Worm (Caenorhabditis elegans) whole organism, L1 larva: ENCODE results near the gene K11H12.3.

Experiments
- C16A3.4 ChIP-seq: fragments of 150-350 bp; optimal IDR thresholded peaks from 2 replicates; lab custom pipeline; 2014; ENCODE audit warnings: missing biosample characterization, missing genetic modification characterization
- ceh-82 ChIP-seq, 3 experiments: fragments of 150-350 bp in 1 of 3; sonication (generic microtip) in 2 of 3; optimal IDR thresholded peaks; 2 replicates each; lab custom pipeline; 2014 to 2017; ENCODE audit warnings: missing biosample characterization in 3 of 3, missing genetic modification characterization in 3 of 3
- ceh-88 ChIP-seq: fragments of 200-800 bp; sonication (Bioruptor generic); IDR thresholded peaks from 2 replicates; pipeline ENCODE4 v1.3.6; 2022; ENCODE audit warnings: missing genetic modification characterization, missing compliant biosample characterization
- ces-1 ChIP-seq: fragments of 150-350 bp; optimal IDR thresholded peaks from 2 replicates; lab custom pipeline; 2014; ENCODE audit warnings: missing biosample characterization, missing genetic modification reagents, missing genetic modification characterization
- efl-1 ChIP-seq, 4 experiments: fragments of 150-350 bp; optimal IDR thresholded peaks in 3 of 4; peaks in 1 of 4; 1 replicate in 1 of 4; 2 replicates in 3 of 4; lab custom pipeline; 2014; ENCODE audit warnings: missing biosample characterization in 2 of 4, missing genetic modification characterization in 2 of 4, missing genetic modification reagents in 2 of 4
- efl-3 ChIP-seq: fragments of 200-800 bp; sonication (Bioruptor generic); optimal IDR thresholded peaks from 2 replicates; lab custom pipeline; 2018; ENCODE audit warnings: mild to moderate bottlenecking, missing genetic modification characterization, missing compliant biosample characterization
- egl-27 ChIP-seq, 2 experiments: fragments of 150-350 bp in 1 of 2; sonication (generic microtip); optimal IDR thresholded peaks; 3 replicates each; lab custom pipeline; 2017 to 2018; ENCODE audit warnings: missing biosample characterization in 2 of 2, missing genetic modification characterization in 2 of 2, missing genetic modification reagents in 2 of 2
- elt-2 ChIP-seq: sonication (generic microtip); optimal IDR thresholded peaks from 2 replicates; lab custom pipeline; 2016; ENCODE audit warnings: missing genetic modification characterization, mild to moderate bottlenecking, inconsistent platforms, missing compliant biosample characterization, missing genetic modification reagents
- elt-3 ChIP-seq, 6 experiments: fragments of 150-350 bp in 1 of 6; sonication (generic microtip); optimal IDR thresholded peaks; 2 replicates each; lab custom pipeline; 2017 to 2018; ENCODE audit warnings: missing biosample characterization in 6 of 6, missing genetic modification characterization in 6 of 6, inconsistent platforms in 1 of 6
- fos-1 ChIP-seq: fragments of 150-350 bp; optimal IDR thresholded peaks from 2 replicates; lab custom pipeline; 2014; ENCODE audit warnings: missing biosample characterization, missing genetic modification characterization
- grh-1 ChIP-seq: fragments of 200-800 bp; sonication (Bioruptor generic); IDR thresholded peaks from 2 replicates; pipeline ENCODE4 v1.3.6; 2022; ENCODE audit warnings: missing genetic modification reagents, missing genetic modification characterization, missing compliant biosample characterization
- hlh-4 ChIP-seq: sonication (generic microtip); optimal IDR thresholded peaks from 2 replicates; lab custom pipeline; 2016; ENCODE audit warnings: mild to moderate bottlenecking, missing genetic modification characterization, missing compliant biosample characterization
- hpl-2 ChIP-seq: fragments of 150-350 bp; optimal IDR thresholded peaks from 2 replicates; lab custom pipeline; 2014; ENCODE audit warnings: missing biosample characterization, missing genetic modification reagents, missing genetic modification characterization
- jun-1 ChIP-seq: fragments of 150-350 bp; optimal IDR thresholded peaks from 2 replicates; lab custom pipeline; 2014; ENCODE audit warnings: missing biosample characterization, missing genetic modification reagents, missing genetic modification characterization
- lin-13 ChIP-seq: fragments of 150-350 bp; optimal IDR thresholded peaks from 2 replicates; lab custom pipeline; 2014; ENCODE audit warnings: missing biosample characterization, missing genetic modification reagents, missing genetic modification characterization
- lin-14 ChIP-seq: fragments of 200-800 bp; sonication (Bioruptor generic); optimal IDR thresholded peaks from 2 replicates; lab custom pipeline; 2018; ENCODE audit warnings: mild to moderate bottlenecking, missing genetic modification characterization, moderate library complexity, missing compliant biosample characterization
- lin-35 ChIP-seq, 2 experiments: fragments of 150-350 bp; optimal IDR thresholded peaks; 2 replicates each; lab custom pipeline; 2014; ENCODE audit warnings: missing biosample characterization in 2 of 2, missing genetic modification characterization in 2 of 2, missing genetic modification reagents in 2 of 2
- lir-3 ChIP-seq: sonication (generic microtip); optimal IDR thresholded peaks from 2 replicates; lab custom pipeline; 2016; ENCODE audit warnings: mild to moderate bottlenecking, missing genetic modification characterization, moderate library complexity, missing compliant biosample characterization; ENCODE audit not compliant: poor library complexity
- mdl-1 ChIP-seq, 2 experiments: fragments of 150-350 bp; optimal IDR thresholded peaks; 2 replicates each; lab custom pipeline; 2014 to 2017; ENCODE audit warnings: missing biosample characterization in 2 of 2, missing genetic modification characterization in 2 of 2, inconsistent platforms in 1 of 2
- mep-1 ChIP-seq: fragments of 150-350 bp; optimal IDR thresholded peaks from 2 replicates; lab custom pipeline; 2014; ENCODE audit warnings: missing biosample characterization, missing genetic modification characterization
- nhr-11 ChIP-seq: fragments of 150-350 bp; optimal IDR thresholded peaks from 2 replicates; lab custom pipeline; 2014; ENCODE audit warnings: missing biosample characterization, missing genetic modification characterization
- nhr-237 ChIP-seq: fragments of 150-350 bp; optimal IDR thresholded peaks from 2 replicates; lab custom pipeline; 2014; ENCODE audit warnings: missing biosample characterization, missing genetic modification characterization
- nhr-28 ChIP-seq: fragments of 150-350 bp; optimal IDR thresholded peaks from 2 replicates; lab custom pipeline; 2014; ENCODE audit warnings: missing biosample characterization, missing genetic modification characterization
- nhr-71 ChIP-seq: sonication (generic microtip); optimal IDR thresholded peaks from 2 replicates; lab custom pipeline; 2016; ENCODE audit warnings: mild to moderate bottlenecking, missing genetic modification characterization, moderate library complexity, missing compliant biosample characterization
- nhr-76 ChIP-seq: sonication (generic microtip); optimal IDR thresholded peaks from 2 replicates; lab custom pipeline; 2017; ENCODE audit warnings: missing biosample characterization, missing genetic modification characterization
- nhr-84 ChIP-seq: sonication (generic microtip); optimal IDR thresholded peaks from 2 replicates; lab custom pipeline; 2017; ENCODE audit warnings: missing biosample characterization, missing genetic modification characterization
- nhr-85 ChIP-seq: sonication (generic microtip); peaks from one replicate; lab custom pipeline; 2016; ENCODE audit warnings: missing genetic modification characterization, inconsistent platforms, missing compliant biosample characterization
- nhr-90 ChIP-seq: sonication (generic microtip); optimal IDR thresholded peaks from 2 replicates; lab custom pipeline; 2016; ENCODE audit warnings: mild to moderate bottlenecking, missing genetic modification characterization, missing compliant biosample characterization; ENCODE audit not compliant: poor library complexity
- pax-3 ChIP-seq: fragments of 200-800 bp; sonication (Bioruptor generic); optimal IDR thresholded peaks from 2 replicates; lab custom pipeline; 2018; ENCODE audit warnings: mild to moderate bottlenecking, missing genetic modification characterization, moderate library complexity, missing compliant biosample characterization
- rnt-1 ChIP-seq: sonication (generic microtip); optimal IDR thresholded peaks from 2 replicates; lab custom pipeline; 2016; ENCODE audit warnings: mild to moderate bottlenecking, missing genetic modification characterization, moderate library complexity, missing compliant biosample characterization
- snu-23 ChIP-seq: sonication (generic microtip); optimal IDR thresholded peaks from 2 replicates; lab custom pipeline; 2016; ENCODE audit warnings: missing genetic modification characterization, missing compliant biosample characterization
- sptf-1 ChIP-seq: fragments of 150-350 bp; optimal IDR thresholded peaks from 2 replicates; lab custom pipeline; 2014; ENCODE audit warnings: missing biosample characterization, missing genetic modification characterization
- swsn-7 ChIP-seq: sonication (generic microtip); optimal IDR thresholded peaks from 2 replicates; lab custom pipeline; 2016; ENCODE audit warnings: missing genetic modification characterization, missing compliant biosample characterization
- tbx-2 ChIP-seq: sonication (generic microtip); optimal IDR thresholded peaks from 2 replicates; lab custom pipeline; 2016; ENCODE audit warnings: missing genetic modification characterization, missing compliant biosample characterization
- unc-98 ChIP-seq: fragments of 200-800 bp; sonication (Bioruptor generic); IDR thresholded peaks from 2 replicates; pipeline ENCODE4 v1.3.6; 2022; ENCODE audit warnings: missing genetic modification characterization, missing compliant biosample characterization
- xbp-1 ChIP-seq: sonication (generic microtip); optimal IDR thresholded peaks from 2 replicates; lab custom pipeline; 2016; ENCODE audit warnings: missing genetic modification characterization, missing compliant biosample characterization

The K11H12.3 gene

DNA sequence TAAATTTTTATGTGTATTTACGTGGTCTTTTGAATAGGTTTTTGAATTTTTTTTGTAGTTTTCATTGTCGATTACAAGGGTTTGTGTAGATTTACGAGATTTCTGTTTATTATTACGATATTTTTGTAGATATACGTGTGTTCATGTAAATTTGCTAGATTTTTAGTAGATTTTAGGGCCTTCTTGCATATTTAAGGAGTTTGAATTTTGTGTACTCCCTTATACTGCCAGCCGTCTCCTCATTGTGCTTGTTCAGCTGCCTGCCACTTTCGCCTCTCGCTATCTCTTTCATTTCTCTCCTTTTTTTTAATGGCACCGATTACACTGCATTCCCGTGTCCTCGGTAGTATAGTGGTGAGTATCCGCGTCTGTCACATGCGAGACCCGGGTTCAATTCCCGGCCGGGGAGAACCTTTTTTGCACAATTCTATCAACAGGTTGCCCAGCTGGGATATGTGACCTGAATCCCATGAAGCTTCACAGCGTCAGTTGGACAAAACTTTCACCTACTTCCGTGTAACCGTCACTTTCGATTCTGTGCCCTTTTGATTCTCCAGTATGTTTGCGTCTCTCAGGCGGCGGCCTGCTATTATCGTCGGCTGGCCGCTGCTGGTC lies 9.6 kb upstream of the K11H12.3 start (continued):
- TF ChIP-seq rnt-1 (tag; lab: Kevin White, UChicago) (peak; percentile 69), fos-1 (tag; lab: Kevin White, UChicago) (peak; percentile 28), lin-35 (GFP tag; optimal IDR thresholded peaks at IDR 0.05; lab: Kevin White, UChicago) (peak; percentile 52 to 75), lin-13 (GFP tag; lab: Kevin White, UChicago) (no peak), hpl-2 (GFP tag; lab: Kevin White, UChicago) (no peak), lir-3 (peak; percentile 16), mep-1 (tag; lab: Kevin White, UChicago) (peak; percentile 52), ceh-82 (tag; optimal IDR thresholded peaks at IDR 0.05; lab: Kevin White, UChicago) (peak; percentile 17 to 57 (median 54)), nhr-90 (tag; lab: Kevin White, UChicago) (peak; percentile 74), elt-3 (tag; optimal IDR thresholded peaks at IDR 0.05; lab: Kevin White, UChicago) (peak in 1 of 6 experiments; percentile 55), nhr-28 (no peak), swsn-7 (tag; lab: Kevin White, UChicago) (peak; percentile 60), hlh-4 (tag; lab: Kevin White, UChicago) (no peak), ces-1 (GFP tag; lab: Kevin White, UChicago) (no peak), xbp-1 (tag; lab: Kevin White, UChicago) (peak; percentile 22), jun-1 (tag; lab: Kevin White, UChicago) (peak; percentile 24), C16A3.4 (tag; lab: Kevin White, UChicago) (peak; percentile 64), unc-98 (GFP tag; lab: Robert Waterston, UW) (no peak), ceh-88 (GFP tag; lab: Robert Waterston, UW) (0 out of 2 replicates have a peak, but pooled peaks have one; percentile 9)

DNA sequence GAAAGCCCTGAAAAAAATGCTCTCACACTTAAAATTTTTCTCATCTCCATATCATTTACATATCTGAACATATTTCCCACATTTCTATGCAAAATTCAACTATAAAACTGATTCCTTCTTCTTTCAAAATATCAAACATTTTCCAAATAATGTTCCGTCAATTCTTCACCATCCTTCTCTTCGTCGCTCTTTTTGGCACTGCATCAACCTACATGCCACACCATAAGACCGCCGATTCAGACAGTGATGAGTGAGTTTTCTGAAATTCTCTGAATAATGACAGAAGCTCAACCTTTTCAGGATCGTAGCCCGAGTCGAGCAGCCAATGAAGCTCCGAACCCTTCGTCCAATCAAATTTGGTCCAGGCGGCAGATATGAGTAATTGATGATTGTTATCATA lies 3.0 kb upstream of the K11H12.3 start, which contains the start of gene K11H12.5:
K11H12.5 (plus strand) TSS at position 301 of the 400 bp plus-strand sequence.
- no peak for TF ChIP-seq nhr-76 (tag; lab: Kevin White, UChicago)
- no peak for TF ChIP-seq elt-2
- TF ChIP-seq fos-1 (tag; lab: Kevin White, UChicago): no peak
- TF ChIP-seq pax-3 (tag; lab: Kevin White, UChicago): no peak
- no peak for TF ChIP-seq nhr-11 (tag; lab: Kevin White, UChicago)
- no peak for TF ChIP-seq nhr-237 (tag; lab: Kevin White, UChicago)
- TF ChIP-seq grh-1: no peak
- TF ChIP-seq lin-14 (GFP tag; lab: Kevin White, UChicago): no peak
- no peak for TF ChIP-seq tbx-2 (tag; lab: Kevin White, UChicago)
- TF ChIP-seq mdl-1 (tag; optimal IDR thresholded peaks at IDR 0.05; lab: Kevin White, UChicago): no peak
- no peak for TF ChIP-seq efl-3
- no peak for TF ChIP-seq elt-3 (tag; optimal IDR thresholded peaks at IDR 0.05; lab: Kevin White, UChicago)
- TF ChIP-seq egl-27 (tag; optimal IDR thresholded peaks at IDR 0.05; lab: Kevin White, UChicago): no peak
- TF ChIP-seq efl-1 (optimal IDR thresholded peaks at IDR 0.05; lab: Kevin White, UChicago): no peak
- TF ChIP-seq efl-1 (GFP tag; optimal IDR thresholded peaks at IDR 0.05 in 1 of 2; lab: Kevin White, UChicago): no peak
- no peak for TF ChIP-seq rnt-1 (tag; lab: Kevin White, UChicago)
- no peak for TF ChIP-seq nhr-71 (tag; lab: Kevin White, UChicago)
- no peak for TF ChIP-seq nhr-84 (tag; lab: Kevin White, UChicago)
- no peak for TF ChIP-seq sptf-1 (tag; lab: Kevin White, UChicago)
- TF ChIP-seq, all 84 proteins: peak for 0

DNA sequence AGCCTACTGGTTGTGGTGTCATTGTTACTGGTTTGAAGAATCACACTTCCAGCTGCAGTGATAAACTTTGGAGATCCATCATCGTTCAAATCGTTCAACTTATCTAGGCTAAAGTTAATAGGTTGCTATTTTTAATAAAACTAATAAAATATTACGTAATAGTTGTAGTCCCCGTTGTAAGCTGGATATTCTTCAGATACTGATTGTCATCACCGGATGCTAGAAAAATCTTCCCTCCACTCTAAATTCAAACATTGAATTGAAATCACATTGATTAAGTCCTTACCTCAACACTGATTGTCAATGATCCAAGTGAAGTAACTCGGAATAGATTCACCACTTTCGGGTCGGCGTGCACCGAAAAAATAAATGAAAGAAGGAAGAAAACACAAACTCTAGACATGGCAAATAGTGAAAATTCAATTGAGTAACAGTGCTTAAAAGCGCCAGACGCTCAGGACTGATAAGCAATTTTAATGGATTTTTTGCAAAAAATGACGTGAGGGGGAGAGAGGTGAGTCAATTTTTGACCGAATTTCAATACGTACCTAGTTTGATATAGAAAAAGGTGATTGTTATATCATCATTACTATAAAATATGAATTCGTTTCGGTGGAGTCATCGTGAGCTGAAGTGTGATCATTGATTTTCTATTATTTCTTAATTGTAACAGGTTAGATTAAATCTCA lies 2.3 kb upstream of the K11H12.3 start, which contains the start of the genes K11H12.4 and K11H12.10:
K11H12.4 (minus strand) TSS at position 413 of the 689 bp plus-strand sequence.
K11H12.10 (plus strand) TSS at position 605 of the 689 bp plus-strand sequence.
- TF ChIP-seq snu-23 (GFP tag; lab: Kevin White, UChicago) (no peak), nhr-85 (tag; lab: Kevin White, UChicago) (peak; percentile 44), efl-1 (optimal IDR thresholded peaks at IDR 0.05; lab: Kevin White, UChicago) (no peak), efl-1 (GFP tag; optimal IDR thresholded peaks at IDR 0.05 in 1 of 2; lab: Kevin White, UChicago) (peak in 1 of 2 experiments; percentile 60), elt-2 (peak; percentile 43)
